Worm (Caenorhabditis elegans) whole organism, young adult: ENCODE data around the gene mut-15.
A peak's percentile ranks its signal among the peaks of the same experiment; 100 is the strongest.

Experiments used
- F39B2.1 ChIP-seq: fragments of 200-800 bp; sonication (Bioruptor generic); IDR thresholded peaks from 2 replicates; pipeline ENCODE4 v1.3.6; 2022; ENCODE audit warnings: missing genetic modification reagents, missing genetic modification characterization, missing compliant biosample characterization
- F49E8.2 ChIP-seq: sonication (generic microtip); optimal IDR thresholded peaks from 3 replicates; lab custom pipeline; 2017; ENCODE audit warnings: missing genetic modification characterization, mild to moderate bottlenecking, missing compliant biosample characterization, antibody characterized with exemption, moderate library complexity; ENCODE audit not compliant: insufficient read depth
- F52B5.7 ChIP-seq: sonication (generic microtip); optimal IDR thresholded peaks from 2 replicates; lab custom pipeline; 2016; ENCODE audit warnings: mild to moderate bottlenecking, missing genetic modification characterization, missing compliant biosample characterization
- K11D2.4 ChIP-seq: fragments of 200-800 bp; sonication (Bioruptor generic); IDR thresholded peaks from 2 replicates; pipeline ENCODE4 v1.3.6; 2022; ENCODE audit warnings: missing genetic modification reagents, missing genetic modification characterization, missing compliant biosample characterization
- K12H6.12 ChIP-seq: fragments of 200-800 bp; sonication (Bioruptor generic); optimal IDR thresholded peaks from 2 replicates; lab custom pipeline; 2018; ENCODE audit warnings: mild to moderate bottlenecking, missing genetic modification characterization, missing compliant biosample characterization
- T07F8.4 ChIP-seq: sonication (generic microtip); optimal IDR thresholded peaks from 2 replicates; lab custom pipeline; 2016; ENCODE audit warnings: mild to moderate bottlenecking, missing genetic modification characterization, moderate library complexity, missing compliant biosample characterization
- T26A5.8 ChIP-seq: sonication (generic microtip); optimal IDR thresholded peaks from 2 replicates; lab custom pipeline; 2016; ENCODE audit warnings: missing genetic modification characterization, missing compliant biosample characterization
- Y79H2A.3 ChIP-seq: fragments of 200-800 bp; sonication (Bioruptor generic); conservative IDR thresholded peaks from 2 replicates; pipeline ENCODE4 v1.3.6; 2022; ENCODE audit warnings: missing genetic modification reagents, missing genetic modification characterization, missing compliant biosample characterization
- ZK185.1 ChIP-seq: sonication (generic microtip); optimal IDR thresholded peaks from 2 replicates; lab custom pipeline; 2016; ENCODE audit warnings: mild to moderate bottlenecking, missing genetic modification characterization, missing compliant biosample characterization; ENCODE audit not compliant: poor library complexity, severe bottlenecking
- attf-5 ChIP-seq: fragments of 200-800 bp; sonication (Bioruptor generic); optimal IDR thresholded peaks from 2 replicates; lab custom pipeline; 2018; ENCODE audit warnings: mild to moderate bottlenecking, missing genetic modification characterization, missing compliant biosample characterization
- attf-6 ChIP-seq: fragments of 200-800 bp; sonication (Bioruptor generic); IDR thresholded peaks from 2 replicates; pipeline ENCODE4 v1.3.6; 2022; ENCODE audit warnings: missing genetic modification reagents, missing genetic modification characterization, missing compliant biosample characterization
- bed-1 ChIP-seq: fragments of 200-800 bp; sonication (Bioruptor generic); IDR thresholded peaks from 2 replicates; pipeline ENCODE4 v1.3.6; 2022; ENCODE audit warnings: missing genetic modification reagents, missing genetic modification characterization, missing compliant biosample characterization
- cebp-2 ChIP-seq: fragments of 200-800 bp; sonication (Bioruptor generic); IDR thresholded peaks from 2 replicates; pipeline ENCODE4 v1.3.6; 2022; ENCODE audit warnings: missing genetic modification characterization, missing compliant biosample characterization
- ceh-100 ChIP-seq: fragments of 200-800 bp; sonication (Bioruptor generic); IDR thresholded peaks from 2 replicates; pipeline ENCODE4 v1.3.6; 2022; ENCODE audit warnings: missing genetic modification reagents, missing genetic modification characterization, missing compliant biosample characterization
- ceh-27 ChIP-seq: fragments of 200-800 bp; sonication (Bioruptor generic); optimal IDR thresholded peaks from 2 replicates; lab custom pipeline; 2018; ENCODE audit warnings: mild to moderate bottlenecking, missing genetic modification characterization, moderate library complexity, missing compliant biosample characterization
- ceh-58 ChIP-seq: fragments of 200-800 bp; sonication (Bioruptor generic); IDR thresholded peaks from 2 replicates; pipeline ENCODE4 v1.3.6; 2022; ENCODE audit warnings: missing genetic modification characterization, missing compliant biosample characterization
- ceh-79 ChIP-seq: sonication (generic microtip); optimal IDR thresholded peaks from 2 replicates; lab custom pipeline; 2017; ENCODE audit warnings: mild to moderate bottlenecking, missing genetic modification characterization, missing compliant biosample characterization
- dox-1 ChIP-seq: fragments of 200-800 bp; sonication (Bioruptor generic); IDR thresholded peaks from 2 replicates; pipeline ENCODE4 v1.3.6; 2022; ENCODE audit warnings: missing genetic modification reagents, missing genetic modification characterization, missing compliant biosample characterization
- ets-4 ChIP-seq: fragments of 200-800 bp; sonication (Bioruptor generic); optimal IDR thresholded peaks from 2 replicates; lab custom pipeline; 2018; ENCODE audit warnings: mild to moderate bottlenecking, missing genetic modification characterization, missing compliant biosample characterization
- him-1 ChIP-seq: sonication (generic microtip); optimal IDR thresholded peaks from 2 replicates; lab custom pipeline; 2016; ENCODE audit warnings: missing genotype, missing genetic modification reagents, missing genetic modification characterization, missing compliant biosample characterization
- hlh-26 ChIP-seq: fragments of 200-800 bp; sonication (Bioruptor generic); conservative IDR thresholded peaks from 2 replicates; pipeline ENCODE4 v1.3.6; 2022; ENCODE audit warnings: missing genetic modification reagents, missing genetic modification characterization, missing compliant biosample characterization
- lag-1 ChIP-seq: fragments of 200-800 bp; sonication (Bioruptor generic); IDR thresholded peaks from 2 replicates; pipeline ENCODE4 v1.3.6; 2022; ENCODE audit warnings: missing genetic modification reagents, missing genetic modification characterization, missing compliant biosample characterization
- let-526 ChIP-seq: fragments of 200-800 bp; sonication (Bioruptor generic); IDR thresholded peaks from 2 replicates; pipeline ENCODE4 v1.3.6; 2022; ENCODE audit warnings: missing genetic modification reagents, missing genetic modification characterization, missing compliant biosample characterization
- lin-54 ChIP-seq: fragments of 200-800 bp; sonication (Bioruptor generic); optimal IDR thresholded peaks from 2 replicates; lab custom pipeline; 2018; ENCODE audit warnings: mild to moderate bottlenecking, missing genetic modification characterization, missing compliant biosample characterization
- lir-1 ChIP-seq: fragments of 200-800 bp; sonication (Bioruptor generic); conservative IDR thresholded peaks from 2 replicates; pipeline ENCODE4 v1.3.6; 2022; ENCODE audit warnings: missing genetic modification reagents, missing genetic modification characterization, missing compliant biosample characterization
- madf-8 ChIP-seq: fragments of 200-800 bp; sonication (Bioruptor generic); conservative IDR thresholded peaks from 2 replicates; pipeline ENCODE4 v1.3.6; 2022; ENCODE audit warnings: missing genetic modification reagents, missing genetic modification characterization, missing compliant biosample characterization
- mes-4 ChIP-seq: sonication (generic microtip); optimal IDR thresholded peaks from 2 replicates; lab custom pipeline; 2016; ENCODE audit warnings: missing genotype, missing genetic modification characterization, missing compliant biosample characterization
- nfya-2 ChIP-seq: fragments of 200-800 bp; sonication (Bioruptor generic); IDR thresholded peaks from 2 replicates; pipeline ENCODE4 v1.3.6; 2022; ENCODE audit warnings: missing genetic modification reagents, missing genetic modification characterization, missing compliant biosample characterization
- rec-8 ChIP-seq, 2 experiments: sonication (generic microtip); optimal IDR thresholded peaks; 2 replicates each; lab custom pipeline; 2016; ENCODE audit warnings: mild to moderate bottlenecking in 2 of 2, missing genetic modification characterization in 2 of 2, missing genetic modification reagents in 2 of 2, missing genotype in 2 of 2, missing biosample characterization in 1 of 2, missing compliant biosample characterization in 1 of 2, moderate library complexity in 1 of 2
- sdz-38 ChIP-seq: sonication (generic microtip); optimal IDR thresholded peaks from 2 replicates; lab custom pipeline; 2016; ENCODE audit warnings: missing genotype, missing genetic modification characterization, missing compliant biosample characterization
- sea-2 ChIP-seq: fragments of 200-800 bp; sonication (Bioruptor generic); IDR thresholded peaks from 2 replicates; pipeline ENCODE4 v1.3.6; 2022; ENCODE audit warnings: missing genetic modification characterization, missing compliant biosample characterization
- snpc-1.1 ChIP-seq: sonication (generic microtip); optimal IDR thresholded peaks from 2 replicates; lab custom pipeline; 2017; ENCODE audit warnings: missing genetic modification characterization, mild to moderate bottlenecking, missing compliant biosample characterization, antibody characterized with exemption, moderate library complexity, missing genotype, missing genetic modification reagents; ENCODE audit not compliant: insufficient read depth
- somi-1 ChIP-seq: fragments of 200-800 bp; sonication (Bioruptor generic); optimal IDR thresholded peaks from 2 replicates; lab custom pipeline; 2018; ENCODE audit warnings: mild to moderate bottlenecking, missing genetic modification characterization, missing compliant biosample characterization
- tbp1 ChIP-seq: fragments of 200-800 bp; sonication (Bioruptor generic); optimal IDR thresholded peaks from 2 replicates; lab custom pipeline; 2018; ENCODE audit warnings: mild to moderate bottlenecking, missing genetic modification characterization, missing compliant biosample characterization
- tlf-1 ChIP-seq: fragments of 200-800 bp; sonication (Bioruptor generic); optimal IDR thresholded peaks from 2 replicates; lab custom pipeline; 2018; ENCODE audit warnings: mild to moderate bottlenecking, missing genetic modification characterization, missing compliant biosample characterization
- unc-130 ChIP-seq: sonication (generic microtip); optimal IDR thresholded peaks from 2 replicates; lab custom pipeline; 2016; ENCODE audit warnings: missing genetic modification reagents, missing genetic modification characterization, missing compliant biosample characterization
- zim-3 ChIP-seq: sonication (generic microtip); optimal IDR thresholded peaks from 2 replicates; lab custom pipeline; 2017; ENCODE audit warnings: mild to moderate bottlenecking, missing genetic modification characterization, moderate library complexity, missing compliant biosample characterization
- ztf-18 ChIP-seq: sonication (generic microtip); optimal IDR thresholded peaks from 2 replicates; lab custom pipeline; 2016; ENCODE audit warnings: missing genotype, mild to moderate bottlenecking, missing genetic modification characterization, missing compliant biosample characterization
- ztf-22 ChIP-seq: fragments of 200-800 bp; sonication (Bioruptor generic); optimal IDR thresholded peaks from 2 replicates; lab custom pipeline; 2018; ENCODE audit warnings: mild to moderate bottlenecking, missing genetic modification characterization, moderate library complexity, missing compliant biosample characterization
- ztf-25 ChIP-seq: fragments of 200-800 bp; sonication (Bioruptor generic); IDR thresholded peaks from 2 replicates; pipeline ENCODE4 v1.3.6; 2022; ENCODE audit warnings: missing genetic modification reagents, missing genetic modification characterization, missing compliant biosample characterization
- ztf-26 ChIP-seq: sonication (generic microtip); optimal IDR thresholded peaks from 2 replicates; lab custom pipeline; 2017; ENCODE audit warnings: missing genetic modification characterization, missing compliant biosample characterization
- ztf-28 ChIP-seq: fragments of 200-800 bp; sonication (Bioruptor generic); IDR thresholded peaks from 2 replicates; pipeline ENCODE4 v1.3.6; 2022; ENCODE audit warnings: missing genetic modification reagents, missing genetic modification characterization, missing compliant biosample characterization
- ztf-3 ChIP-seq: fragments of 200-800 bp; sonication (Bioruptor generic); optimal IDR thresholded peaks from 2 replicates; lab custom pipeline; 2018; ENCODE audit warnings: mild to moderate bottlenecking, missing genetic modification characterization, missing compliant biosample characterization

Gene mut-15

ce11 chrV:15002184-15002690 lies at the start of gene mut-15, which contains the start of gene fib-1 (continued):
- TF ChIP-seq dox-1 (GFP tag; lab: Robert Waterston, UW) (peak; percentile 90), somi-1 (GFP tag; lab: Kevin White, UChicago) (peak; percentile 41), ztf-28 (GFP tag; lab: Robert Waterston, UW) (peak; percentile 95), T07F8.4 (tag; lab: Kevin White, UChicago) (no peak), bed-1 (GFP tag; lab: Robert Waterston, UW) (no peak), nfya-2 (GFP tag; lab: Robert Waterston, UW) (no peak), lag-1 (GFP tag; lab: Robert Waterston, UW) (no peak), tlf-1 (GFP tag; lab: Kevin White, UChicago) (peak; percentile 80), F52B5.7 (tag; lab: Kevin White, UChicago) (no peak), ceh-27 (GFP tag; lab: Kevin White, UChicago) (peak; percentile 95), ztf-18 (tag; lab: Kevin White, UChicago) (peak; percentile 50), rec-8 (tag; optimal IDR thresholded peaks at IDR 0.05; lab: Kevin White, UChicago) (no peak), ceh-79 (tag; lab: Kevin White, UChicago) (no peak), ceh-58 (no peak), ztf-3 (no peak), cebp-2 (GFP tag; lab: Robert Waterston, UW) (no peak), lir-1 (GFP tag; lab: Robert Waterston, UW) (peak; percentile 54; the same call in 1 of the 2 replicates), mes-4 (tag; lab: Kevin White, UChicago) (no peak), ets-4 (GFP tag; lab: Kevin White, UChicago) (no peak), Y79H2A.3 (GFP tag; lab: Robert Waterston, UW) (no peak), snpc-1.1 (tag; lab: Kevin White, UChicago) (peak; percentile 23), T26A5.8 (tag; lab: Kevin White, UChicago) (no peak), madf-8 (GFP tag; lab: Robert Waterston, UW) (peak; percentile 71), hlh-26 (GFP tag; lab: Robert Waterston, UW) (no peak), sea-2 (GFP tag; lab: Robert Waterston, UW) (0 out of 2 replicates have a peak, but pooled peaks have one; percentile 27), ztf-22 (GFP tag; lab: Kevin White, UChicago) (no peak), lin-54 (peak; percentile 80)

ce11 chrV:14954633-14955032 lies 47.7 kb upstream of the mut-15 start, which contains the start of gene C30G7.5:
Gene C30G7.5 (minus strand): TSS chrV:14954733.
- TF ChIP-seq somi-1 (GFP tag; lab: Kevin White, UChicago) (no peak), attf-5 (GFP tag; lab: Kevin White, UChicago) (no peak), ztf-25 (no peak), F49E8.2 (tag; lab: Kevin White, UChicago) (no peak), ZK185.1 (tag; lab: Kevin White, UChicago) (no peak), lag-1 (GFP tag; lab: Robert Waterston, UW) (no peak), T07F8.4 (tag; lab: Kevin White, UChicago) (no peak), let-526 (GFP tag; lab: Robert Waterston, UW) (no peak), K12H6.12 (tag; lab: Kevin White, UChicago) (no peak), lin-54 (no peak)

- no peak for TF ChIP-seq him-1 (tag; lab: Kevin White, UChicago)
- TF ChIP-seq K11D2.4 (GFP tag; lab: Robert Waterston, UW): no peak
- no peak for TF ChIP-seq nfya-2 (GFP tag; lab: Robert Waterston, UW)
- TF ChIP-seq ceh-100 (GFP tag; lab: Robert Waterston, UW): no peak
- TF ChIP-seq tbp1 (GFP tag; lab: Kevin White, UChicago): no peak
- no peak for TF ChIP-seq attf-6
- no peak for TF ChIP-seq sea-2 (GFP tag; lab: Robert Waterston, UW)
- no peak for TF ChIP-seq F39B2.1 (GFP tag; lab: Robert Waterston, UW)
- TF ChIP-seq ztf-26 (tag; lab: Kevin White, UChicago): no peak
- no peak for TF ChIP-seq unc-130 (GFP tag; lab: Kevin White, UChicago)
- TF ChIP-seq lin-54: no peak
- TF ChIP-seq sdz-38 (tag; lab: Kevin White, UChicago): no peak
- no peak for TF ChIP-seq zim-3 (tag; lab: Kevin White, UChicago)
Measured at ce11 chrV:14955676-14956075, 46.7 kb upstream of the mut-15 start, which contains the start of gene F02D8.9. Gene F02D8.9 (minus strand): TSS chrV:14955776.
